Worm (Caenorhabditis elegans): ENCODE data around the gene acr-16.

- TF ChIP-seq lin-39 (tag; optimal IDR thresholded peaks at IDR 0.05) (no peak), egl-27 (tag; optimal IDR thresholded peaks at IDR 0.05) (no peak), ztf-11 (tag; optimal IDR thresholded peaks at IDR 0.05) (no peak), snpc-4 (tag; optimal IDR thresholded peaks at IDR 0.05) (no peak), nhr-237 (tag; optimal IDR thresholded peaks at IDR 0.05) (no peak), sptf-1 (tag; optimal IDR thresholded peaks at IDR 0.05) (no peak), efl-1 (optimal IDR thresholded peaks at IDR 0.05) (no peak), efl-1 (GFP tag; optimal IDR thresholded peaks at IDR 0.05 in 1 of 2) (no peak), unc-62 (GFP tag; optimal IDR thresholded peaks at IDR 0.05) (no peak), pag-3 (tag; optimal IDR thresholded peaks at IDR 0.05; ENCODE audit: borderline replicate concordance, insufficient read depth) (no peak), nhr-12 (tag; optimal IDR thresholded peaks at IDR 0.05) (no peak), pqm-1 (tag; optimal IDR thresholded peaks at IDR 0.05) (no peak)
Observed at ce11 chrV:8580961-8581360, 19.9 kb downstream of the acr-16 start, which contains the start of gene C10B5.1.
